Worm (Caenorhabditis elegans): Measurements from ENCODE around the gene lbp-4.

ce11 chrV:7837809-7838208 is 17.4 kb downstream of the lbp-4 start, which contains the start of gene ttr-33:
- TF ChIP-seq tab-1 (GFP tag; IDR thresholded peaks at IDR 0.05) (no peak), flt-1 (GFP tag; IDR thresholded peaks at IDR 0.05) (no peak), cog-1 (tag; optimal IDR thresholded peaks at IDR 0.05) (no peak), ztf-23 (GFP tag; IDR thresholded peaks at IDR 0.05) (no peak), med-1 (GFP tag; optimal IDR thresholded peaks at IDR 0.05; ENCODE audit: insufficient read depth) (no peak), ztf-29 (GFP tag; IDR thresholded peaks at IDR 0.05) (no peak), T22C8.4 (GFP tag; IDR thresholded peaks at IDR 0.05) (no peak), ref-1 (GFP tag; conservative IDR thresholded peaks at IDR 0.05) (no peak), klf-2 (GFP tag; conservative IDR thresholded peaks at IDR 0.05) (no peak)
